Worm (Caenorhabditis elegans) whole organism, young adult: ENCODE results near the gene T26A5.8.
A peak's percentile ranks its signal among the peaks of the same experiment; 100 is the strongest.

Source experiments
- B0019.2 ChIP-seq: fragments of 200-800 bp; sonication (Bioruptor generic); conservative IDR thresholded peaks from 2 replicates; pipeline ENCODE4 v1.3.6; 2022; ENCODE audit warnings: missing genetic modification reagents, missing genetic modification characterization, missing compliant biosample characterization
- B0336.3 ChIP-seq: fragments of 200-800 bp; sonication (Bioruptor generic); IDR thresholded peaks from 2 replicates; pipeline ENCODE4 v1.3.6; 2022; ENCODE audit warnings: missing genetic modification characterization, missing compliant biosample characterization
- C17E4.6 ChIP-seq: fragments of 200-800 bp; sonication (Bioruptor generic); IDR thresholded peaks from 2 replicates; pipeline ENCODE4 v1.3.6; 2022; ENCODE audit warnings: missing genetic modification reagents, missing genetic modification characterization, missing compliant biosample characterization
- D2030.7 ChIP-seq: fragments of 200-800 bp; sonication (Bioruptor generic); IDR thresholded peaks from 2 replicates; pipeline ENCODE4 v1.3.6; 2022; ENCODE audit warnings: missing genetic modification reagents, missing genetic modification characterization, missing compliant biosample characterization
- F22D6.2 ChIP-seq: sonication (generic microtip); optimal IDR thresholded peaks from 2 replicates; lab custom pipeline; 2016; ENCODE audit warnings: mild to moderate bottlenecking, missing genetic modification characterization, missing compliant biosample characterization
- F23B12.7 ChIP-seq: sonication (generic microtip); optimal IDR thresholded peaks from 2 replicates; lab custom pipeline; 2017; ENCODE audit warnings: missing genetic modification characterization, mild to moderate bottlenecking, missing compliant biosample characterization, antibody characterized with exemption, moderate library complexity; ENCODE audit not compliant: insufficient read depth
- F33H1.4 ChIP-seq: fragments of 200-800 bp; sonication (Bioruptor generic); IDR thresholded peaks from 2 replicates; pipeline ENCODE4 v1.3.6; 2022; ENCODE audit warnings: missing genetic modification reagents, missing genetic modification characterization, missing compliant biosample characterization
- F39B2.1 ChIP-seq: fragments of 200-800 bp; sonication (Bioruptor generic); IDR thresholded peaks from 2 replicates; pipeline ENCODE4 v1.3.6; 2022; ENCODE audit warnings: missing genetic modification reagents, missing genetic modification characterization, missing compliant biosample characterization
- F52B5.7 ChIP-seq: sonication (generic microtip); optimal IDR thresholded peaks from 2 replicates; lab custom pipeline; 2016; ENCODE audit warnings: mild to moderate bottlenecking, missing genetic modification characterization, missing compliant biosample characterization
- F57A8.1 ChIP-seq: fragments of 200-800 bp; sonication (Bioruptor generic); optimal IDR thresholded peaks from 2 replicates; lab custom pipeline; 2018; ENCODE audit warnings: mild to moderate bottlenecking, missing genetic modification characterization, moderate library complexity, missing compliant biosample characterization
- Y79H2A.3 ChIP-seq: fragments of 200-800 bp; sonication (Bioruptor generic); conservative IDR thresholded peaks from 2 replicates; pipeline ENCODE4 v1.3.6; 2022; ENCODE audit warnings: missing genetic modification reagents, missing genetic modification characterization, missing compliant biosample characterization
- Y95B8A.8 ChIP-seq: fragments of 200-800 bp; sonication (Bioruptor generic); IDR thresholded peaks from 2 replicates; pipeline ENCODE4 v1.3.6; 2022; ENCODE audit warnings: missing genetic modification reagents, missing genetic modification characterization, missing compliant biosample characterization
- ZK185.1 ChIP-seq: sonication (generic microtip); optimal IDR thresholded peaks from 2 replicates; lab custom pipeline; 2016; ENCODE audit warnings: mild to moderate bottlenecking, missing genetic modification characterization, missing compliant biosample characterization; ENCODE audit not compliant: poor library complexity, severe bottlenecking
- atf-7 ChIP-seq: sonication (generic microtip); optimal IDR thresholded peaks from 2 replicates; lab custom pipeline; 2017; ENCODE audit warnings: mild to moderate bottlenecking, missing genetic modification characterization, missing compliant biosample characterization
- attf-5 ChIP-seq: fragments of 200-800 bp; sonication (Bioruptor generic); optimal IDR thresholded peaks from 2 replicates; lab custom pipeline; 2018; ENCODE audit warnings: mild to moderate bottlenecking, missing genetic modification characterization, missing compliant biosample characterization
- cebp-1 ChIP-seq, 2 experiments: fragments of 200-800 bp in 1 of 2; sonication (Bioruptor generic) in 1 of 2; sonication (generic microtip) in 1 of 2; IDR thresholded peaks in 1 of 2; optimal IDR thresholded peaks in 1 of 2; 2 replicates each; pipeline versions ENCODE4 v1.3.6 to Lab custom; 2017 to 2022; ENCODE audit warnings: missing compliant biosample characterization in 2 of 2, missing genetic modification characterization in 2 of 2, mild to moderate bottlenecking in 1 of 2, missing genetic modification reagents in 1 of 2, moderate library complexity in 1 of 2
- ceh-58 ChIP-seq: fragments of 200-800 bp; sonication (Bioruptor generic); IDR thresholded peaks from 2 replicates; pipeline ENCODE4 v1.3.6; 2022; ENCODE audit warnings: missing genetic modification characterization, missing compliant biosample characterization
- dox-1 ChIP-seq: fragments of 200-800 bp; sonication (Bioruptor generic); IDR thresholded peaks from 2 replicates; pipeline ENCODE4 v1.3.6; 2022; ENCODE audit warnings: missing genetic modification reagents, missing genetic modification characterization, missing compliant biosample characterization
- dpl-1 ChIP-seq: fragments of 150-350 bp; optimal IDR thresholded peaks from 2 replicates; lab custom pipeline; 2014; ENCODE audit warnings: missing biosample characterization, missing genetic modification reagents, missing genetic modification characterization
- efl-1 ChIP-seq: fragments of 150-350 bp; optimal IDR thresholded peaks from 2 replicates; lab custom pipeline; 2014; ENCODE audit warnings: missing biosample characterization, missing genetic modification reagents, missing genetic modification characterization
- egl-18 ChIP-seq: fragments of 200-800 bp; sonication (Bioruptor generic); IDR thresholded peaks from 2 replicates; pipeline ENCODE4 v1.3.6; 2022; ENCODE audit warnings: missing genetic modification reagents, missing genetic modification characterization, missing compliant biosample characterization
- ekl-4 ChIP-seq: fragments of 200-800 bp; sonication (Bioruptor generic); IDR thresholded peaks from 2 replicates; pipeline ENCODE4 v1.3.6; 2022; ENCODE audit warnings: missing genetic modification reagents, missing genetic modification characterization, missing compliant biosample characterization
- him-1 ChIP-seq: sonication (generic microtip); optimal IDR thresholded peaks from 2 replicates; lab custom pipeline; 2016; ENCODE audit warnings: missing genotype, missing genetic modification reagents, missing genetic modification characterization, missing compliant biosample characterization
- hmg-1.2 ChIP-seq: fragments of 200-800 bp; sonication (Bioruptor generic); IDR thresholded peaks from 2 replicates; pipeline ENCODE4 v1.3.6; 2022; ENCODE audit warnings: missing genetic modification reagents, missing genetic modification characterization, missing compliant biosample characterization
- hrde-1 ChIP-seq: sonication (generic microtip); optimal IDR thresholded peaks from 2 replicates; lab custom pipeline; 2016; ENCODE audit warnings: missing genetic modification characterization, mild to moderate bottlenecking, missing compliant biosample characterization, moderate library complexity, missing genotype, missing genetic modification reagents, borderline replicate concordance
- hsf-1 ChIP-seq: fragments of 200-800 bp; sonication (Bioruptor generic); IDR thresholded peaks from 2 replicates; pipeline ENCODE4 v1.3.6; 2022; ENCODE audit warnings: missing genetic modification reagents, missing genetic modification characterization, missing compliant biosample characterization
- lin-26 ChIP-seq: fragments of 200-800 bp; sonication (Bioruptor generic); IDR thresholded peaks from 2 replicates; pipeline ENCODE4 v1.3.6; 2022; ENCODE audit warnings: missing genetic modification reagents, missing genetic modification characterization, missing compliant biosample characterization
- lin-35 ChIP-seq, 3 experiments: fragments of 150-350 bp in 2 of 3; sonication (generic microtip) in 1 of 3; optimal IDR thresholded peaks; 2 replicates each; lab custom pipeline; 2014 to 2018; ENCODE audit warnings: missing biosample characterization in 3 of 3, missing genetic modification characterization in 3 of 3, missing genetic modification reagents in 3 of 3
- lsl-1 ChIP-seq: fragments of 200-800 bp; sonication (Bioruptor generic); optimal IDR thresholded peaks from 2 replicates; lab custom pipeline; 2018; ENCODE audit warnings: mild to moderate bottlenecking, missing genetic modification characterization, moderate library complexity, missing compliant biosample characterization
- madf-6 ChIP-seq: fragments of 200-800 bp; sonication (Bioruptor generic); IDR thresholded peaks from 2 replicates; pipeline ENCODE4 v1.3.6; 2022; ENCODE audit warnings: missing genetic modification reagents, missing genetic modification characterization, missing compliant biosample characterization
- mxl-1 ChIP-seq: sonication (generic microtip); optimal IDR thresholded peaks from 2 replicates; lab custom pipeline; 2016; ENCODE audit warnings: missing genetic modification characterization, missing compliant biosample characterization
- nhr-27 ChIP-seq: fragments of 200-800 bp; sonication (Bioruptor generic); optimal IDR thresholded peaks from 2 replicates; lab custom pipeline; 2018; ENCODE audit warnings: mild to moderate bottlenecking, missing genetic modification characterization, moderate library complexity, missing compliant biosample characterization
- rpc-1 ChIP-seq, 2 experiments: fragments of 150-350 bp in 1 of 2; sonication (generic microtip) in 1 of 2; optimal IDR thresholded peaks; 2 replicates each; lab custom pipeline; 2014 to 2018; ENCODE audit warnings: missing biosample characterization in 1 of 2, missing genetic modification characterization in 1 of 2, missing genetic modification reagents in 1 of 2, missing genotype in 1 of 2
- snpc-3.4 ChIP-seq: sonication (generic microtip); optimal IDR thresholded peaks from 2 replicates; lab custom pipeline; 2017; ENCODE audit warnings: missing genetic modification characterization, mild to moderate bottlenecking, missing compliant biosample characterization, antibody characterized with exemption, moderate library complexity, missing genotype, missing genetic modification reagents
- tbp1 ChIP-seq: fragments of 200-800 bp; sonication (Bioruptor generic); optimal IDR thresholded peaks from 2 replicates; lab custom pipeline; 2018; ENCODE audit warnings: mild to moderate bottlenecking, missing genetic modification characterization, missing compliant biosample characterization
- zfh-2 ChIP-seq: fragments of 200-800 bp; sonication (Bioruptor generic); conservative IDR thresholded peaks from 2 replicates; pipeline ENCODE4 v1.3.6; 2022; ENCODE audit warnings: missing genetic modification reagents, missing genetic modification characterization, missing compliant biosample characterization
- ztf-26 ChIP-seq: sonication (generic microtip); optimal IDR thresholded peaks from 2 replicates; lab custom pipeline; 2017; ENCODE audit warnings: missing genetic modification characterization, missing compliant biosample characterization

T26A5.8 gene

DNA sequence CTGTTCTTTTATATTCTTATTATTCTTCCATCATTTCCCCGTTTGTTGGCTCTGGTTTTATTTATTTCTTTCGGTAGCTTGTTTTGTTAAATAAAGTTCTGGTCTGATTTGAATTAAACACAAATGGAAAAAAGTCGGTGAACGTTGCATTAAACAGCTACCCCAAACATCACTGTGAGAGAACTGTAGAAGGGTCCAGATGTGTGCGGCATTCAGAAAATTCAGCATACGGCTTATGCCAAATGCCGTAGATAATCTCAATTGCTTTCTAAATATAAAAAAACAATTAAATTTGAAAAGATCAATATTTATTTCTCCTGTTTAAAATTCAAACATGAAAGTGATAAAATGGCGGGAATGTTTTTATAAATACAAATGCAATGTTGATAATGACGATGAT lies 22.8 kb downstream of the T26A5.8 start (continued):
- no peak for TF ChIP-seq mxl-1 (tag; lab: Kevin White, UChicago)
- peak; percentile 55 for TF ChIP-seq snpc-3.4 (tag; lab: Kevin White, UChicago)
- peak; percentile 84 for TF ChIP-seq him-1 (tag; lab: Kevin White, UChicago)
- TF ChIP-seq hsf-1 (GFP tag; lab: Robert Waterston, UW): 0 out of 2 replicates have a peak, but pooled peaks have one; percentile 52
- 0 out of 2 replicates have a peak, but pooled peaks have one; percentile 46 for TF ChIP-seq C17E4.6 (GFP tag; lab: Robert Waterston, UW)
- TF ChIP-seq lin-26 (GFP tag; lab: Robert Waterston, UW): no peak
- TF ChIP-seq lin-35 (GFP tag; optimal IDR thresholded peaks at IDR 0.05; lab: Kevin White, UChicago): no peak
- TF ChIP-seq hrde-1 (tag; lab: Kevin White, UChicago): peak; percentile 40
- TF ChIP-seq tbp1 (GFP tag; lab: Kevin White, UChicago): no peak
- 0 out of 2 replicates have a peak, but pooled peaks have one; percentile 29 for TF ChIP-seq B0336.3 (GFP tag; lab: Robert Waterston, UW)
- no peak for TF ChIP-seq Y95B8A.8 (GFP tag; lab: Robert Waterston, UW)
- 0 out of 2 replicates have a peak, but pooled peaks have one; percentile 25 for TF ChIP-seq Y79H2A.3 (GFP tag; lab: Robert Waterston, UW)
- TF ChIP-seq ztf-26 (tag; lab: Kevin White, UChicago): no peak
- no peak for TF ChIP-seq ZK185.1 (tag; lab: Kevin White, UChicago)
- peak; percentile 43; the same call in 1 of the 2 replicates for TF ChIP-seq D2030.7 (GFP tag; lab: Robert Waterston, UW)
- no peak for TF ChIP-seq F22D6.2 (tag; lab: Kevin White, UChicago)

DNA sequence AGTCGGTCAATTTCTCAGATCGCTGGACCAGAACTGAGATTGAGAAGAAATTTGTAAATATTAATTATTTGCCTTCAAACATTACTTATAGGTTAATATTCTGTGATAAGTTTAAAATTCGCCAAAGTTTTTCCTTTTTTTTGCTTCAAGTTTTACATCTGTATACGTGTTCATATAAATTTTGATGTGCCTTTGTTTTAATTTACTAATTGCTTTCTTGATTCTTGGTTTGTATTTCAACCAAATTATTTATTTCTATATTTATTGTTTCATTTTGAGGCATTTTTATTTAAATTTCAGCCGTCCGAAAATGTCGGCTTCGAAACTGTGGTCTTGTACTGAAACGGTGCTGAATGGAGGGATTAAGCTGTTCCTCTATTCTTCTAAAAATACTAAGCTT lies 26.3 kb downstream of the T26A5.8 start, which contains the start of gene C05D11.1:
Gene C05D11.1 (plus strand): TSS at position 301 of the 400 bp plus-strand sequence.
- TF ChIP-seq snpc-3.4 (tag; lab: Kevin White, UChicago): no peak
- no peak for TF ChIP-seq cebp-1 (GFP tag; IDR thresholded peaks at IDR 0.05; lab: Robert Waterston, UW)
- no peak for TF ChIP-seq cebp-1 (tag; optimal IDR thresholded peaks at IDR 0.05; lab: Kevin White, UChicago)
- TF ChIP-seq lsl-1 (GFP tag; lab: Kevin White, UChicago): no peak
- TF ChIP-seq egl-18 (GFP tag; lab: Robert Waterston, UW): no peak
- no peak for TF ChIP-seq efl-1 (GFP tag; lab: Kevin White, UChicago)
- no peak for TF ChIP-seq F57A8.1 (GFP tag; lab: Kevin White, UChicago)

DNA sequence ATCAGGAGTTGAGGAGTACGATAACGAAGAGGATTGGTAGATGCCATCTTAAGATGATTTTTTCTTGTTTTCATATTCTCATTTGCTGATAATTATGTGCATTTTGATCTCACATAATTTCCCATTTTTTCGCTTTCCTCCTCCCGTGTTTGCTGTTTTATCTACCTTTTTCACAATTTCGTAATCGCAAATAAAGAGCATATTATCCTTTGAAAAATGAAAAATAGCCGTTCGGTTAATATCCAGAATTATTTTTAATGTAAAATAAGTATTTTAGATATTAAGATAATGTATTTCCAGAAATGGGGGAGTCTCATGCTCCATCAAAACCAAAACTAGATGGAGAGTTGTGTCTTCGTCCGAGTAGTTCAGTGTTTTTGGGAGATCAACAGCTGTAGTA lies 29.7 kb downstream of the T26A5.8 start, which contains the start of gene vps-16:
Gene vps-16 (plus strand): TSS at position 301 of the 400 bp plus-strand sequence.
- TF ChIP-seq F52B5.7 (tag; lab: Kevin White, UChicago): no peak
- no peak for TF ChIP-seq cebp-1 (GFP tag; IDR thresholded peaks at IDR 0.05; lab: Robert Waterston, UW)
- TF ChIP-seq cebp-1 (tag; optimal IDR thresholded peaks at IDR 0.05; lab: Kevin White, UChicago): peak; percentile 15
- TF ChIP-seq snpc-3.4 (tag; lab: Kevin White, UChicago): no peak
- no peak for TF ChIP-seq F33H1.4 (GFP tag; lab: Robert Waterston, UW)
- no peak for TF ChIP-seq C17E4.6 (GFP tag; lab: Robert Waterston, UW)
- no peak for TF ChIP-seq rpc-1 (optimal IDR thresholded peaks at IDR 0.05; lab: Kevin White, UChicago)
- TF ChIP-seq rpc-1 (tag; optimal IDR thresholded peaks at IDR 0.05; lab: Kevin White, UChicago): no peak
- TF ChIP-seq ekl-4 (GFP tag; lab: Robert Waterston, UW): 0 out of 2 replicates have a peak, but pooled peaks have one; percentile 41
- no peak for TF ChIP-seq F39B2.1 (GFP tag; lab: Robert Waterston, UW)
- TF ChIP-seq dpl-1 (GFP tag; lab: Kevin White, UChicago): no peak

DNA sequence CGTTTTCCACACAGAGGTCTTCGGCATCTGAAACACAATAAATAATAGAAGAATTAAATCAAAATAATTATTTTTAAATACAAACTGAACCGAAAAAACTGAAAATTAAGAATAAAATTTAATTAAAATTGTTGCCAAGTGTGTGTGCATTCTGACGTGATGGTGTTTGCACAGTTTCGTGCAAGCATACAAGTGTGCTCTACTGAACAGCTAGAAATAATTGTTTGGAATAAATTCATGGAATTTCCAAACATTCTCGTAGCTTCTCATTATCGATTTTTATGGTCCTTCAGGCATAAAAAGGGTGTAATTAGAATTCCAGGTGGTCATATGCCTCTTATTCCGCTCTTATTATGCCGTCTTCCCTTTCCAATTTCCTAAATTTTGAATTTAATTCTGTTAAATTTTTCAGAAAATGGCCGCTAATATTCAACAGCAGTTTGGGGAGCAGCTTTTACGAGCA lies 30.9 kb downstream of the T26A5.8 start, which contains the start of the genes mrps-17 and txdc-9:
Gene mrps-17 (minus strand): TSS at position 33 of the 463 bp plus-strand sequence.
Gene txdc-9 (plus strand): TSS at position 413 of the 463 bp plus-strand sequence.
- peak; percentile 53 for TF ChIP-seq tbp1 (GFP tag; lab: Kevin White, UChicago)
- TF ChIP-seq F33H1.4 (GFP tag; lab: Robert Waterston, UW): peak; percentile 41; the same call in 1 of the 2 replicates
- peak; percentile 16; the same call in 1 of the 2 replicates for TF ChIP-seq madf-6 (GFP tag; lab: Robert Waterston, UW)
- peak; percentile 47; the same call in 1 of the 2 replicates for TF ChIP-seq hmg-1.2 (GFP tag; lab: Robert Waterston, UW)
- peak; percentile 47 for TF ChIP-seq efl-1 (GFP tag; lab: Kevin White, UChicago)
- no peak for TF ChIP-seq zfh-2
- 0 out of 2 replicates have a peak, but pooled peaks have one; percentile 39 for TF ChIP-seq B0019.2 (GFP tag; lab: Robert Waterston, UW)
- TF ChIP-seq nhr-27 (tag; lab: Kevin White, UChicago): no peak
- TF ChIP-seq ceh-58 (GFP tag; lab: Robert Waterston, UW): no peak
- no peak for TF ChIP-seq atf-7
- TF ChIP-seq Y95B8A.8 (GFP tag; lab: Robert Waterston, UW): no peak
- peak; percentile 85 for TF ChIP-seq F23B12.7 (tag; lab: Kevin White, UChicago)
- TF ChIP-seq dox-1 (GFP tag; lab: Robert Waterston, UW): peak; percentile 40; the same call in 1 of the 2 replicates
- TF ChIP-seq attf-5 (GFP tag; lab: Kevin White, UChicago): peak; percentile 71
- TF ChIP-seq ZK185.1 (tag; lab: Kevin White, UChicago): peak; percentile 5
- 0 out of 2 replicates have a peak, but pooled peaks have one; percentile 19 for TF ChIP-seq D2030.7 (GFP tag; lab: Robert Waterston, UW)
